Worm (Caenorhabditis elegans): ENCODE measurements around the gene cpi-1.

ce11 chrIV:6093477-6094314, at the start of gene cpi-1:
- TF ChIP-seq ama-1 (optimal IDR thresholded peaks at IDR 0.05) = no peak
- TF ChIP-seq jun-1 (tag; optimal IDR thresholded peaks at IDR 0.05) = no peak
- TF ChIP-seq blmp-1 (tag; optimal IDR thresholded peaks at IDR 0.05) = peak; percentile 21
- no peak for TF ChIP-seq C34B4.2 (tag; optimal IDR thresholded peaks at IDR 0.05)

Data from whole organism, L1 larva.